Fruit fly (Drosophila melanogaster): ENCODE results near the gene frma.

DNA sequence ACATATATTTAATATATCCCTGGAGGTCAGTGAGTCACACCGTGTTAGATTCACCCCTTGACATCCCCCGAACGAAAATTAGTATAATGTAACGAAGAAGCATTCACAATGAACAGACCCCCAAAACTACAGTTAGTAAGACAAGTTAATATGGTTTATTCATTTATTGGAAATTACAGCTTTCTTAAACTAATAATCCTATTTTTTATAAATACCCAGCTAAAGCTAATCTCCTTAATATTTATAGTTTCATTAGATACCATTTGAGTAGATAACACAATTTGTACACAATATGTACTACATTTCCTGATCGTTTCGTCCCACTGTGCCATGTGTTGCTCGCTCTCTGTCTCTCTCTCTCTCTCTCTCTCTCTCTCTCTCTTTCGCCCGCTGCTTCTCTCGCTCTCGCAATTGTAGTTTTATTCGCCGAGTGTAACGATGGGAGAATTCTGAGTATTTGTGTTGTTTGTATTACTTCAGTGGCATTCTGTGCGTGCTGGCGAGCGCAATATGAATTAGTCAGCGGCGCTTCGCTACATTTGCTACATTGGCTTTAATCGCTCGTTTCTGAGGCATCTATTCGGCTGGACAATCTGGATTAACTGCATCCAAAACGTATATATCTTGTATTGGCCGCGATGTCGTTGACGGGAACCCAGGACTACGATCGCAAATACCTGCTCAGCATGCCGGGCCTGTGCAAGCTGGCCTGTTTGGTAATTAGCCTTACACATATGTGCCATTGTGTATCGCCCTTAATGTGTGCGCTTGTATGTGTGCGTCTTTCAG is 21.1 kb upstream of the frma start:
- TF ChIP-seq psq (GFP tag; optimal IDR thresholded peaks at IDR 0.05), result peak; percentile 39
- TF ChIP-seq pan (optimal IDR thresholded peaks at IDR 0.05), result no peak
- TF ChIP-seq Dfd (GFP tag; optimal IDR thresholded peaks at IDR 0.05), result no peak
- TF ChIP-seq CrebA (GFP tag; optimal IDR thresholded peaks at IDR 0.05; ENCODE audit: borderline replicate concordance), result no peak
- no peak for TF ChIP-seq lola (GFP tag; optimal IDR thresholded peaks at IDR 0.05)
- no peak for TF ChIP-seq dsf (GFP tag; optimal IDR thresholded peaks at IDR 0.05; ENCODE audit: borderline replicate concordance)
- TF ChIP-seq usp (GFP tag; optimal IDR thresholded peaks at IDR 0.05), result no peak
